Fruit fly (Drosophila melanogaster) whole organism, embryonic: ENCODE measurements around the gene CG13084.

ENCODE experiments used
- CG10274 ChIP-seq: fragments of 200-800 bp; sonication (Bioruptor generic); optimal IDR thresholded peaks from 3 replicates; lab custom pipeline; 2017; ENCODE audit warnings: missing biosample characterization, mild to moderate bottlenecking, missing genetic modification characterization
- CG2889 ChIP-seq: fragments of 200-800 bp; sonication (Bioruptor generic); IDR thresholded peaks from 3 replicates; pipeline ENCODE4 v1.3.6; 2022; ENCODE audit warnings: missing biosample characterization, missing genetic modification characterization
- CG30403 ChIP-seq: fragments of 200-800 bp; sonication (Bioruptor generic); optimal IDR thresholded peaks from 3 replicates; lab custom pipeline; 2016; ENCODE audit warnings: missing biosample characterization, missing genetic modification characterization
- CG32772 ChIP-seq: fragments of 200-800 bp; sonication (Bioruptor generic); IDR thresholded peaks from 2 replicates; pipeline ENCODE4 v1.3.6; 2022; ENCODE audit warnings: missing biosample characterization, missing genetic modification characterization
- CG4854 ChIP-seq: fragments of 200-800 bp; sonication (Bioruptor generic); optimal IDR thresholded peaks from 2 replicates; lab custom pipeline; 2016; ENCODE audit warnings: missing biosample characterization, missing genetic modification characterization, inconsistent platforms
- GATAe ChIP-seq: fragments of 200-800 bp; sonication (Bioruptor generic); conservative IDR thresholded peaks from 2 replicates; pipeline ENCODE4 v1.3.6; 2022; ENCODE audit warnings: missing biosample characterization, missing genetic modification characterization
- Side ChIP-seq: fragments of 200-800 bp; sonication (Bioruptor generic); optimal IDR thresholded peaks from 2 replicates; lab custom pipeline; 2016; ENCODE audit warnings: missing biosample characterization, missing genetic modification characterization
- Sox102F ChIP-seq: fragments of 200-800 bp; sonication (Bioruptor generic); optimal IDR thresholded peaks from 2 replicates; lab custom pipeline; 2018; ENCODE audit warnings: missing biosample characterization, mild to moderate bottlenecking, missing genetic modification characterization, moderate library complexity
- dm ChIP-seq: fragments of 200-800 bp; sonication (Bioruptor generic); optimal IDR thresholded peaks from 3 replicates; lab custom pipeline; 2016; ENCODE audit warnings: missing biosample characterization, missing genetic modification characterization
- fu2 ChIP-seq: fragments of 200-800 bp; sonication (Bioruptor generic); optimal IDR thresholded peaks from 2 replicates; lab custom pipeline; 2016; ENCODE audit warnings: missing biosample characterization, missing genetic modification characterization
- insv ChIP-seq, 2 experiments: fragments of 200-800 bp; sonication (Bioruptor generic); optimal IDR thresholded peaks; 3 replicates each; lab custom pipeline; 2016 to 2018; ENCODE audit warnings: missing biosample characterization in 2 of 2, missing genetic modification characterization in 2 of 2
- sd ChIP-seq: fragments of 200-800 bp; sonication (Bioruptor generic); optimal IDR thresholded peaks from 3 replicates; lab custom pipeline; 2018; ENCODE audit warnings: missing biosample characterization, mild to moderate bottlenecking, missing genetic modification characterization, moderate library complexity
- sug ChIP-seq: fragments of 200-800 bp; optimal IDR thresholded peaks from 2 replicates; lab custom pipeline; 2019; ENCODE audit warnings: missing biosample characterization, mild to moderate bottlenecking, missing genetic modification characterization, moderate library complexity
- usp ChIP-seq: fragments of >200 bp; optimal IDR thresholded peaks from 2 replicates; lab custom pipeline; 2017; ENCODE audit warnings: missing biosample characterization, missing genetic modification characterization

DNA sequence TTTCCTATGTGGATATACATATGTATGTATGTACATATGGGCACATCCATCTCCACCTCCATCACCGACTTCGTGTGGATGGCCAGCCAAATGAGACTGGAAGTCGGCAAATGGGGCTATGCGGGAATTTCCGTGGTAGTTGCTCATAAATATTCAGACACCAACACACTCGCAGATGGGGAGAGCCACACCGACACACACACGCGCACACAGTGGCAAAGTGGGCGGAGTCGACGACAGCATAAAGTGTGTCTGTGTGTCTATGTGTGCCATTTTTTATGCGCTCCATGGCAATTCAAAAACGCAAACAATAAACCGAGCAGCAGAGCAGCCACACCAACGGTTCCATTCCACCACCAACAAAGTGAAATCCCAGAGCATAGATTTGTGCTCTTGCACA, 21.8 kb upstream of the CG13084 start:
- no peak for TF ChIP-seq sug (tag; lab: Kevin White, UChicago)
- TF ChIP-seq CG32772 (GFP tag; lab: Robert Waterston, UW): no peak
- no peak for TF ChIP-seq CG30403
- no peak for TF ChIP-seq CG4854 (GFP tag; lab: Kevin White, UChicago)
- no peak for TF ChIP-seq dm (GFP tag; lab: Kevin White, UChicago)
- no peak for TF ChIP-seq usp (GFP tag; lab: Kevin White, UChicago)
- no peak for TF ChIP-seq insv (GFP tag; optimal IDR thresholded peaks at IDR 0.05; lab: Kevin White, UChicago)
- no peak for TF ChIP-seq sd (tag; lab: Kevin White, UChicago)
- TF ChIP-seq Side: no peak
- no peak for TF ChIP-seq CG2889
- TF ChIP-seq CG10274 (GFP tag; lab: Kevin White, UChicago): no peak
- no peak for TF ChIP-seq GATAe (GFP tag; lab: Robert Waterston, UW)
- no peak for TF ChIP-seq Sox102F (GFP tag; lab: Kevin White, UChicago)
- TF ChIP-seq fu2 (GFP tag; lab: Kevin White, UChicago): no peak
